Worm (Caenorhabditis elegans) whole organism, L1 larva: ENCODE data around the gene C09G9.1.

Experiments used
- C16A3.4 ChIP-seq: fragments of 150-350 bp; optimal IDR thresholded peaks from 2 replicates; lab custom pipeline; 2014; ENCODE audit warnings: missing biosample characterization, missing genetic modification characterization
- C34B4.2 ChIP-seq: sonication (generic microtip); optimal IDR thresholded peaks from 2 replicates; lab custom pipeline; 2017; ENCODE audit warnings: mild to moderate bottlenecking, missing genetic modification characterization, missing compliant biosample characterization
- F16B12.6 ChIP-seq: fragments of 150-350 bp; optimal IDR thresholded peaks from 2 replicates; lab custom pipeline; 2014; ENCODE audit warnings: missing biosample characterization, missing genetic modification characterization
- aha-1 ChIP-seq: fragments of 150-350 bp; optimal IDR thresholded peaks from 2 replicates; lab custom pipeline; 2014; ENCODE audit warnings: missing biosample characterization, missing genetic modification characterization
- alr-1 ChIP-seq: fragments of 200-800 bp; sonication (Bioruptor generic); optimal IDR thresholded peaks from 2 replicates; lab custom pipeline; 2018; ENCODE audit warnings: borderline replicate concordance, mild to moderate bottlenecking, missing genetic modification characterization, missing compliant biosample characterization
- aly-2 ChIP-seq: fragments of 150-350 bp; optimal IDR thresholded peaks from 2 replicates; lab custom pipeline; 2014; ENCODE audit warnings: missing biosample characterization, missing genetic modification characterization
- blmp-1 ChIP-seq: fragments of 150-350 bp; optimal IDR thresholded peaks from 2 replicates; lab custom pipeline; 2014; ENCODE audit warnings: missing biosample characterization, missing genetic modification characterization
- ceh-8 ChIP-seq: fragments of 200-800 bp; sonication (Bioruptor generic); optimal IDR thresholded peaks from 2 replicates; lab custom pipeline; 2018; ENCODE audit warnings: mild to moderate bottlenecking, missing genetic modification characterization, moderate library complexity, missing compliant biosample characterization
- ceh-82 ChIP-seq, 3 experiments: fragments of 150-350 bp in 1 of 3; sonication (generic microtip) in 2 of 3; optimal IDR thresholded peaks; 2 replicates each; lab custom pipeline; 2014 to 2017; ENCODE audit warnings: missing biosample characterization in 3 of 3, missing genetic modification characterization in 3 of 3
- ceh-88 ChIP-seq: fragments of 200-800 bp; sonication (Bioruptor generic); IDR thresholded peaks from 2 replicates; pipeline ENCODE4 v1.3.6; 2022; ENCODE audit warnings: missing genetic modification characterization, missing compliant biosample characterization
- ces-1 ChIP-seq: fragments of 150-350 bp; optimal IDR thresholded peaks from 2 replicates; lab custom pipeline; 2014; ENCODE audit warnings: missing biosample characterization, missing genetic modification reagents, missing genetic modification characterization
- dpl-1 ChIP-seq, 3 experiments: fragments of 150-350 bp in 2 of 3; sonication (generic microtip) in 1 of 3; optimal IDR thresholded peaks; 2 replicates each; lab custom pipeline; 2014 to 2017; ENCODE audit warnings: missing biosample characterization in 3 of 3, missing genetic modification characterization in 3 of 3, missing genetic modification reagents in 3 of 3
- dsc-1 ChIP-seq: sonication (generic microtip); optimal IDR thresholded peaks from 2 replicates; lab custom pipeline; 2016; ENCODE audit warnings: mild to moderate bottlenecking, missing genetic modification characterization, missing compliant biosample characterization
- efl-1 ChIP-seq, 4 experiments: fragments of 150-350 bp; optimal IDR thresholded peaks in 3 of 4; peaks in 1 of 4; 1 replicate in 1 of 4; 2 replicates in 3 of 4; lab custom pipeline; 2014; ENCODE audit warnings: missing biosample characterization in 2 of 4, missing genetic modification characterization in 2 of 4, missing genetic modification reagents in 2 of 4
- egl-13 ChIP-seq: sonication (generic microtip); optimal IDR thresholded peaks from 2 replicates; lab custom pipeline; 2016; ENCODE audit warnings: missing genotype, missing genetic modification reagents, missing genetic modification characterization, missing compliant biosample characterization
- egl-27 ChIP-seq, 2 experiments: fragments of 150-350 bp in 1 of 2; sonication (generic microtip); optimal IDR thresholded peaks; 3 replicates each; lab custom pipeline; 2017 to 2018; ENCODE audit warnings: missing biosample characterization in 2 of 2, missing genetic modification characterization in 2 of 2, missing genetic modification reagents in 2 of 2
- elt-3 ChIP-seq, 6 experiments: fragments of 150-350 bp in 1 of 6; sonication (generic microtip); optimal IDR thresholded peaks; 2 replicates each; lab custom pipeline; 2017 to 2018; ENCODE audit warnings: missing biosample characterization in 6 of 6, missing genetic modification characterization in 6 of 6, inconsistent platforms in 1 of 6
- fkh-10 ChIP-seq: sonication (generic microtip); optimal IDR thresholded peaks from 2 replicates; lab custom pipeline; 2017; ENCODE audit warnings: missing biosample characterization, missing genetic modification reagents, missing genetic modification characterization
- grh-1 ChIP-seq: fragments of 200-800 bp; sonication (Bioruptor generic); IDR thresholded peaks from 2 replicates; pipeline ENCODE4 v1.3.6; 2022; ENCODE audit warnings: missing genetic modification reagents, missing genetic modification characterization, missing compliant biosample characterization
- jun-1 ChIP-seq: fragments of 150-350 bp; optimal IDR thresholded peaks from 2 replicates; lab custom pipeline; 2014; ENCODE audit warnings: missing biosample characterization, missing genetic modification reagents, missing genetic modification characterization
- lin-13 ChIP-seq: fragments of 150-350 bp; optimal IDR thresholded peaks from 2 replicates; lab custom pipeline; 2014; ENCODE audit warnings: missing biosample characterization, missing genetic modification reagents, missing genetic modification characterization
- lin-14 ChIP-seq: fragments of 200-800 bp; sonication (Bioruptor generic); optimal IDR thresholded peaks from 2 replicates; lab custom pipeline; 2018; ENCODE audit warnings: mild to moderate bottlenecking, missing genetic modification characterization, moderate library complexity, missing compliant biosample characterization
- lin-15B ChIP-seq: fragments of 150-350 bp; sonication (generic microtip); optimal IDR thresholded peaks from 3 replicates; lab custom pipeline; 2014; ENCODE audit warnings: missing biosample characterization, missing genetic modification characterization
- lin-39 ChIP-seq: fragments of 150-350 bp; optimal IDR thresholded peaks from 2 replicates; lab custom pipeline; 2014; ENCODE audit warnings: missing biosample characterization, missing genetic modification reagents, missing genetic modification characterization
- lsy-2 ChIP-seq, 2 experiments: fragments of 150-350 bp; optimal IDR thresholded peaks; 2 replicates each; lab custom pipeline; 2014; ENCODE audit warnings: missing biosample characterization in 2 of 2, missing genetic modification characterization in 2 of 2
- nhr-12 ChIP-seq: sonication (generic microtip); optimal IDR thresholded peaks from 2 replicates; lab custom pipeline; 2017; ENCODE audit warnings: missing biosample characterization, missing genetic modification characterization
- nhr-19 ChIP-seq: fragments of 200-800 bp; sonication (Bioruptor generic); conservative IDR thresholded peaks from 2 replicates; pipeline ENCODE4 v1.3.6; 2022; ENCODE audit warnings: missing genetic modification characterization, missing compliant biosample characterization
- nhr-20 ChIP-seq: sonication (generic microtip); optimal IDR thresholded peaks from 2 replicates; lab custom pipeline; 2016; ENCODE audit warnings: mild to moderate bottlenecking, missing genetic modification characterization, missing compliant biosample characterization
- nhr-47 ChIP-seq: sonication (generic microtip); optimal IDR thresholded peaks from 2 replicates; lab custom pipeline; 2016; ENCODE audit warnings: mild to moderate bottlenecking, missing genetic modification characterization, moderate library complexity, missing compliant biosample characterization
- nhr-71 ChIP-seq: sonication (generic microtip); optimal IDR thresholded peaks from 2 replicates; lab custom pipeline; 2016; ENCODE audit warnings: mild to moderate bottlenecking, missing genetic modification characterization, moderate library complexity, missing compliant biosample characterization
- nhr-76 ChIP-seq: sonication (generic microtip); optimal IDR thresholded peaks from 2 replicates; lab custom pipeline; 2017; ENCODE audit warnings: missing biosample characterization, missing genetic modification characterization
- nhr-77 ChIP-seq: fragments of 150-350 bp; optimal IDR thresholded peaks from 2 replicates; lab custom pipeline; 2014; ENCODE audit warnings: missing biosample characterization, missing genetic modification characterization
- nhr-84 ChIP-seq: sonication (generic microtip); optimal IDR thresholded peaks from 2 replicates; lab custom pipeline; 2017; ENCODE audit warnings: missing biosample characterization, missing genetic modification characterization
- nhr-85 ChIP-seq: sonication (generic microtip); peaks from one replicate; lab custom pipeline; 2016; ENCODE audit warnings: missing genetic modification characterization, inconsistent platforms, missing compliant biosample characterization
- nhr-90 ChIP-seq: sonication (generic microtip); optimal IDR thresholded peaks from 2 replicates; lab custom pipeline; 2016; ENCODE audit warnings: mild to moderate bottlenecking, missing genetic modification characterization, missing compliant biosample characterization; ENCODE audit not compliant: poor library complexity
- pax-3 ChIP-seq: fragments of 200-800 bp; sonication (Bioruptor generic); optimal IDR thresholded peaks from 2 replicates; lab custom pipeline; 2018; ENCODE audit warnings: mild to moderate bottlenecking, missing genetic modification characterization, moderate library complexity, missing compliant biosample characterization
- tbx-2 ChIP-seq: sonication (generic microtip); optimal IDR thresholded peaks from 2 replicates; lab custom pipeline; 2016; ENCODE audit warnings: missing genetic modification characterization, missing compliant biosample characterization
- unc-30 ChIP-seq: sonication (generic microtip); optimal IDR thresholded peaks from 2 replicates; lab custom pipeline; 2017; ENCODE audit warnings: missing biosample characterization, missing genetic modification characterization
- unc-86 ChIP-seq: sonication (generic microtip); optimal IDR thresholded peaks from 2 replicates; lab custom pipeline; 2016; ENCODE audit warnings: missing genetic modification characterization, missing compliant biosample characterization

The C09G9.1 gene

ce11 chrIV:8822598-8822997, 42.7 kb downstream of the C09G9.1 start:
- TF ChIP-seq ceh-82 (tag; optimal IDR thresholded peaks at IDR 0.05; lab: Kevin White, UChicago) (no peak), nhr-71 (peak; percentile 24), nhr-19 (GFP tag; lab: Robert Waterston, UW) (no peak), tbx-2 (tag; lab: Kevin White, UChicago) (peak; percentile 12), pax-3 (tag; lab: Kevin White, UChicago) (no peak), nhr-20 (tag; lab: Kevin White, UChicago) (no peak), nhr-76 (tag; lab: Kevin White, UChicago) (no peak), egl-27 (tag; optimal IDR thresholded peaks at IDR 0.05; lab: Kevin White, UChicago) (no peak), blmp-1 (tag; lab: Kevin White, UChicago) (no peak), fkh-10 (no peak), nhr-77 (tag; lab: Kevin White, UChicago) (no peak), nhr-85 (peak; percentile 75), nhr-90 (tag; lab: Kevin White, UChicago) (peak; percentile 31), lsy-2 (tag; optimal IDR thresholded peaks at IDR 0.05; lab: Kevin White, UChicago) (no peak), lin-14 (GFP tag; lab: Kevin White, UChicago) (peak; percentile 28), elt-3 (tag; optimal IDR thresholded peaks at IDR 0.05; lab: Kevin White, UChicago) (peak in 2 of 6 experiments; percentile 18 to 36), F16B12.6 (no peak), aly-2 (peak; percentile 92), unc-86 (no peak), ceh-8 (GFP tag; lab: Kevin White, UChicago) (no peak), egl-13 (tag; lab: Kevin White, UChicago) (no peak)
- TF ChIP-seq, all 84 proteins: peak for 7

ce11 chrIV:8821147-8821546, 44.1 kb downstream of the C09G9.1 start, which contains the start of gene T28C6.5:
T28C6.5 (plus strand) TSS chrIV:8821447.
- no peak for TF ChIP-seq ceh-8 (GFP tag; lab: Kevin White, UChicago)
- TF ChIP-seq dpl-1 (GFP tag; optimal IDR thresholded peaks at IDR 0.05; lab: Kevin White, UChicago), result no peak
- no peak for TF ChIP-seq lin-15B (tag; lab: Kevin White, UChicago)
- no peak for TF ChIP-seq ces-1 (GFP tag; lab: Kevin White, UChicago)
- no peak for TF ChIP-seq nhr-84 (tag; lab: Kevin White, UChicago)
- no peak for TF ChIP-seq nhr-20 (tag; lab: Kevin White, UChicago)
- no peak for TF ChIP-seq alr-1
- TF ChIP-seq C34B4.2 (tag; lab: Kevin White, UChicago), result no peak
- TF ChIP-seq lin-14 (GFP tag; lab: Kevin White, UChicago), result no peak
- no peak for TF ChIP-seq ceh-82 (tag; optimal IDR thresholded peaks at IDR 0.05; lab: Kevin White, UChicago)
- TF ChIP-seq grh-1 (GFP tag; lab: Robert Waterston, UW), result no peak

ce11 chrIV:8820041-8820440, 45.2 kb downstream of the C09G9.1 start, which contains the start of gene T28C6.3:
T28C6.3 (plus strand) TSS chrIV:8820341.
- TF ChIP-seq grh-1 (GFP tag; lab: Robert Waterston, UW), result no peak
- no peak for TF ChIP-seq ceh-88 (GFP tag; lab: Robert Waterston, UW)
- TF ChIP-seq nhr-12 (tag; lab: Kevin White, UChicago), result no peak
- no peak for TF ChIP-seq efl-1 (optimal IDR thresholded peaks at IDR 0.05; lab: Kevin White, UChicago)
- TF ChIP-seq efl-1 (GFP tag; optimal IDR thresholded peaks at IDR 0.05 in 1 of 2; lab: Kevin White, UChicago), result peak in 1 of 2 experiments; percentile 9
- no peak for TF ChIP-seq C16A3.4 (tag; lab: Kevin White, UChicago)
- no peak for TF ChIP-seq aha-1

- no peak for TF ChIP-seq nhr-71
These were observed 45.8 kb downstream of the C09G9.1 start for ce11 chrIV:8819471-8819870.

ce11 chrIV:8817639-8818038, 47.6 kb downstream of the C09G9.1 start, which contains the start of gene T28C6.10:
T28C6.10 (plus strand) TSS chrIV:8817939.
- TF ChIP-seq nhr-47 (tag; lab: Kevin White, UChicago), result no peak
- TF ChIP-seq egl-13 (tag; lab: Kevin White, UChicago), result no peak
- no peak for TF ChIP-seq jun-1 (tag; lab: Kevin White, UChicago)
- TF ChIP-seq dsc-1 (tag; lab: Kevin White, UChicago), result no peak
- TF ChIP-seq nhr-20 (tag; lab: Kevin White, UChicago), result no peak
- TF ChIP-seq lin-13 (GFP tag; lab: Kevin White, UChicago), result no peak
- no peak for TF ChIP-seq nhr-85
- no peak for TF ChIP-seq lin-39 (tag; lab: Kevin White, UChicago)
- no peak for TF ChIP-seq nhr-76 (tag; lab: Kevin White, UChicago)
- no peak for TF ChIP-seq unc-30 (tag; lab: Kevin White, UChicago)
